Worm (Caenorhabditis elegans): ENCODE results near the gene C16A11.10.
A peak's percentile ranks its signal among the peaks of the same experiment; 100 is the strongest.

The C16A11.10 gene

ce11 chrII:4244959-4245358 lies 13.8 kb downstream of the C16A11.10 start:
- TF ChIP-seq tab-1 (GFP tag; IDR thresholded peaks at IDR 0.05), result no peak
- TF ChIP-seq cog-1 (tag; optimal IDR thresholded peaks at IDR 0.05), result no peak
- TF ChIP-seq ztf-29 (GFP tag; IDR thresholded peaks at IDR 0.05), result no peak
- no peak for TF ChIP-seq flt-1 (GFP tag; IDR thresholded peaks at IDR 0.05)
- no peak for TF ChIP-seq med-1 (GFP tag; optimal IDR thresholded peaks at IDR 0.05; ENCODE audit: insufficient read depth)
- no peak for TF ChIP-seq T22C8.4 (GFP tag; IDR thresholded peaks at IDR 0.05)
- TF ChIP-seq klf-2 (GFP tag; conservative IDR thresholded peaks at IDR 0.05), result no peak
- TF ChIP-seq ref-1 (GFP tag; conservative IDR thresholded peaks at IDR 0.05), result no peak
- TF ChIP-seq ztf-23 (GFP tag; IDR thresholded peaks at IDR 0.05), result no peak

- TF ChIP-seq T22C8.4 (GFP tag; IDR thresholded peaks at IDR 0.05) (no peak), klf-2 (GFP tag; conservative IDR thresholded peaks at IDR 0.05) (no peak), flt-1 (GFP tag; IDR thresholded peaks at IDR 0.05) (no peak), ztf-23 (GFP tag; IDR thresholded peaks at IDR 0.05) (no peak), tab-1 (GFP tag; IDR thresholded peaks at IDR 0.05) (no peak), cog-1 (tag; optimal IDR thresholded peaks at IDR 0.05) (no peak)
Observed at ce11 chrII:4246897-4247296, 15.7 kb downstream of the C16A11.10 start, which contains the start of gene gpa-11. Gene gpa-11 (plus strand): TSS chrII:4247197.

ce11 chrII:4256541-4257001 lies 25.4 kb downstream of the C16A11.10 start, which contains the start of gene C16A11.7:
Gene C16A11.7 (minus strand): TSS chrII:4256951.
- TF ChIP-seq flt-1 (GFP tag; IDR thresholded peaks at IDR 0.05) (no peak), T22C8.4 (GFP tag; IDR thresholded peaks at IDR 0.05) (peak; percentile 89)

- TF ChIP-seq ref-1 (GFP tag; conservative IDR thresholded peaks at IDR 0.05) (no peak), klf-2 (GFP tag; conservative IDR thresholded peaks at IDR 0.05) (no peak), tab-1 (GFP tag; IDR thresholded peaks at IDR 0.05) (no peak), ztf-23 (GFP tag; IDR thresholded peaks at IDR 0.05) (no peak), med-1 (GFP tag; optimal IDR thresholded peaks at IDR 0.05; ENCODE audit: insufficient read depth) (no peak)
Observed at ce11 chrII:4258683-4259082, 27.5 kb downstream of the C16A11.10 start, which contains the start of gene clec-135. Gene clec-135 (minus strand): TSS chrII:4258783.

- TF ChIP-seq tab-1 (GFP tag; IDR thresholded peaks at IDR 0.05) (no peak), cog-1 (tag; optimal IDR thresholded peaks at IDR 0.05) (no peak), ztf-23 (GFP tag; IDR thresholded peaks at IDR 0.05) (no peak), klf-2 (GFP tag; conservative IDR thresholded peaks at IDR 0.05) (no peak), ztf-29 (GFP tag; IDR thresholded peaks at IDR 0.05) (no peak), flt-1 (GFP tag; IDR thresholded peaks at IDR 0.05) (no peak), ref-1 (GFP tag; conservative IDR thresholded peaks at IDR 0.05) (no peak), T22C8.4 (GFP tag; IDR thresholded peaks at IDR 0.05) (no peak)
Observed at ce11 chrII:4267711-4268110, 36.5 kb downstream of the C16A11.10 start.

ce11 chrII:4275637-4276252 lies 44.6 kb downstream of the C16A11.10 start, which contains the start of gene npr-42:
Gene npr-42 (plus strand): TSS chrII:4276202.
- TF ChIP-seq T22C8.4 (GFP tag; IDR thresholded peaks at IDR 0.05), result no peak
- TF ChIP-seq flt-1 (GFP tag; IDR thresholded peaks at IDR 0.05), result no peak
- no peak for TF ChIP-seq med-1 (GFP tag; optimal IDR thresholded peaks at IDR 0.05; ENCODE audit: insufficient read depth)
- no peak for TF ChIP-seq ztf-29 (GFP tag; IDR thresholded peaks at IDR 0.05)
- no peak for TF ChIP-seq tab-1 (GFP tag; IDR thresholded peaks at IDR 0.05)
- TF ChIP-seq cog-1 (tag; optimal IDR thresholded peaks at IDR 0.05), result no peak
- TF ChIP-seq ref-1 (GFP tag; conservative IDR thresholded peaks at IDR 0.05), result no peak
- TF ChIP-seq klf-2 (GFP tag; conservative IDR thresholded peaks at IDR 0.05), result no peak
- TF ChIP-seq ztf-23 (GFP tag; IDR thresholded peaks at IDR 0.05), result no peak

- TF ChIP-seq med-1 (GFP tag; optimal IDR thresholded peaks at IDR 0.05; ENCODE audit: insufficient read depth), result no peak
- no peak for TF ChIP-seq ref-1 (GFP tag; conservative IDR thresholded peaks at IDR 0.05)
- no peak for TF ChIP-seq flt-1 (GFP tag; IDR thresholded peaks at IDR 0.05)
- TF ChIP-seq T22C8.4 (GFP tag; IDR thresholded peaks at IDR 0.05), result no peak
Observed at ce11 chrII:4276924-4277323, 45.7 kb downstream of the C16A11.10 start.

- TF ChIP-seq T22C8.4 (GFP tag; IDR thresholded peaks at IDR 0.05), result no peak
- TF ChIP-seq ztf-29 (GFP tag; IDR thresholded peaks at IDR 0.05), result 0 out of 2 replicates have a peak, but pooled peaks have one; percentile 32
- no peak for TF ChIP-seq ztf-23 (GFP tag; IDR thresholded peaks at IDR 0.05)
- no peak for TF ChIP-seq tab-1 (GFP tag; IDR thresholded peaks at IDR 0.05)
- TF ChIP-seq klf-2 (GFP tag; conservative IDR thresholded peaks at IDR 0.05), result no peak
- TF ChIP-seq med-1 (GFP tag; optimal IDR thresholded peaks at IDR 0.05; ENCODE audit: insufficient read depth), result no peak
- TF ChIP-seq cog-1 (tag; optimal IDR thresholded peaks at IDR 0.05), result no peak
Observed at ce11 chrII:4277639-4278038, 46.5 kb downstream of the C16A11.10 start.

- TF ChIP-seq klf-2 (GFP tag; conservative IDR thresholded peaks at IDR 0.05) (no peak), tab-1 (GFP tag; IDR thresholded peaks at IDR 0.05) (no peak), T22C8.4 (GFP tag; IDR thresholded peaks at IDR 0.05) (no peak), flt-1 (GFP tag; IDR thresholded peaks at IDR 0.05) (0 out of 2 replicates have a peak, but pooled peaks have one; percentile 34)
Observed at ce11 chrII:4281743-4282142, 50.6 kb downstream of the C16A11.10 start, which contains the start of gene C01F1.5. Gene C01F1.5 (minus strand): TSS chrII:4281845.

Measured in whole organism, midembryonic.